Worm (Caenorhabditis elegans) whole organism, young adult: Measurements from ENCODE around the gene pak-1.

Experiments
- B0261.1 ChIP-seq: sonication (generic microtip); optimal IDR thresholded peaks from 2 replicates; lab custom pipeline; 2016; ENCODE audit warnings: mild to moderate bottlenecking, missing genetic modification characterization, moderate library complexity, missing compliant biosample characterization
- F10E7.11 ChIP-seq: sonication (generic microtip); optimal IDR thresholded peaks from 2 replicates; lab custom pipeline; 2017; ENCODE audit warnings: mild to moderate bottlenecking, missing genetic modification characterization, moderate library complexity, missing compliant biosample characterization
- F22D6.2 ChIP-seq: sonication (generic microtip); optimal IDR thresholded peaks from 2 replicates; lab custom pipeline; 2016; ENCODE audit warnings: mild to moderate bottlenecking, missing genetic modification characterization, missing compliant biosample characterization
- F49E8.2 ChIP-seq: sonication (generic microtip); optimal IDR thresholded peaks from 3 replicates; lab custom pipeline; 2017; ENCODE audit warnings: missing genetic modification characterization, mild to moderate bottlenecking, missing compliant biosample characterization, antibody characterized with exemption, moderate library complexity; ENCODE audit not compliant: insufficient read depth
- F52B5.7 ChIP-seq: sonication (generic microtip); optimal IDR thresholded peaks from 2 replicates; lab custom pipeline; 2016; ENCODE audit warnings: mild to moderate bottlenecking, missing genetic modification characterization, missing compliant biosample characterization
- K11D2.4 ChIP-seq: fragments of 200-800 bp; sonication (Bioruptor generic); IDR thresholded peaks from 2 replicates; pipeline ENCODE4 v1.3.6; 2022; ENCODE audit warnings: missing genetic modification reagents, missing genetic modification characterization, missing compliant biosample characterization
- Y95B8A.8 ChIP-seq: fragments of 200-800 bp; sonication (Bioruptor generic); IDR thresholded peaks from 2 replicates; pipeline ENCODE4 v1.3.6; 2022; ENCODE audit warnings: missing genetic modification reagents, missing genetic modification characterization, missing compliant biosample characterization
- aptf-3 ChIP-seq: fragments of 200-800 bp; sonication (Bioruptor generic); IDR thresholded peaks from 2 replicates; pipeline ENCODE4 v1.3.6; 2022; ENCODE audit warnings: missing genetic modification characterization, missing compliant biosample characterization
- athp-1 ChIP-seq: sonication (generic microtip); optimal IDR thresholded peaks from 2 replicates; lab custom pipeline; 2017; ENCODE audit warnings: mild to moderate bottlenecking, missing genetic modification characterization, missing compliant biosample characterization
- attf-5 ChIP-seq: fragments of 200-800 bp; sonication (Bioruptor generic); optimal IDR thresholded peaks from 2 replicates; lab custom pipeline; 2018; ENCODE audit warnings: mild to moderate bottlenecking, missing genetic modification characterization, missing compliant biosample characterization
- attf-6 ChIP-seq: fragments of 200-800 bp; sonication (Bioruptor generic); IDR thresholded peaks from 2 replicates; pipeline ENCODE4 v1.3.6; 2022; ENCODE audit warnings: missing genetic modification reagents, missing genetic modification characterization, missing compliant biosample characterization
- ccch-3 ChIP-seq: fragments of 200-800 bp; sonication (Bioruptor generic); optimal IDR thresholded peaks from 2 replicates; lab custom pipeline; 2018; ENCODE audit warnings: mild to moderate bottlenecking, missing genetic modification characterization, missing compliant biosample characterization
- ceh-27 ChIP-seq: fragments of 200-800 bp; sonication (Bioruptor generic); optimal IDR thresholded peaks from 2 replicates; lab custom pipeline; 2018; ENCODE audit warnings: mild to moderate bottlenecking, missing genetic modification characterization, moderate library complexity, missing compliant biosample characterization
- ceh-40 ChIP-seq: fragments of 200-800 bp; sonication (Bioruptor generic); IDR thresholded peaks from 2 replicates; pipeline ENCODE4 v1.3.6; 2022; ENCODE audit warnings: missing genetic modification characterization, missing compliant biosample characterization
- ceh-58 ChIP-seq: fragments of 200-800 bp; sonication (Bioruptor generic); IDR thresholded peaks from 2 replicates; pipeline ENCODE4 v1.3.6; 2022; ENCODE audit warnings: missing genetic modification characterization, missing compliant biosample characterization
- dpff-1 ChIP-seq: sonication (generic microtip); optimal IDR thresholded peaks from 2 replicates; lab custom pipeline; 2017; ENCODE audit warnings: mild to moderate bottlenecking, missing genetic modification characterization, missing compliant biosample characterization
- egl-44 ChIP-seq: fragments of 200-800 bp; sonication (Bioruptor generic); IDR thresholded peaks from 2 replicates; pipeline ENCODE4 v1.3.6; 2022; ENCODE audit warnings: missing genetic modification reagents, missing genetic modification characterization, missing compliant biosample characterization
- him-1 ChIP-seq: sonication (generic microtip); optimal IDR thresholded peaks from 2 replicates; lab custom pipeline; 2016; ENCODE audit warnings: missing genotype, missing genetic modification reagents, missing genetic modification characterization, missing compliant biosample characterization
- hlh-26 ChIP-seq: fragments of 200-800 bp; sonication (Bioruptor generic); conservative IDR thresholded peaks from 2 replicates; pipeline ENCODE4 v1.3.6; 2022; ENCODE audit warnings: missing genetic modification reagents, missing genetic modification characterization, missing compliant biosample characterization
- hrde-1 ChIP-seq: sonication (generic microtip); optimal IDR thresholded peaks from 2 replicates; lab custom pipeline; 2016; ENCODE audit warnings: missing genetic modification characterization, mild to moderate bottlenecking, missing compliant biosample characterization, moderate library complexity, missing genotype, missing genetic modification reagents, borderline replicate concordance
- lag-1 ChIP-seq: fragments of 200-800 bp; sonication (Bioruptor generic); IDR thresholded peaks from 2 replicates; pipeline ENCODE4 v1.3.6; 2022; ENCODE audit warnings: missing genetic modification reagents, missing genetic modification characterization, missing compliant biosample characterization
- let-607 ChIP-seq, 2 experiments: fragments of 200-800 bp in 1 of 2; sonication (Bioruptor generic) in 1 of 2; sonication (generic microtip) in 1 of 2; optimal IDR thresholded peaks; 2 replicates each; lab custom pipeline; 2016 to 2018; ENCODE audit warnings: mild to moderate bottlenecking in 2 of 2, missing compliant biosample characterization in 2 of 2, missing genetic modification characterization in 2 of 2, moderate library complexity in 2 of 2, missing genotype in 1 of 2
- lsl-1 ChIP-seq: fragments of 200-800 bp; sonication (Bioruptor generic); optimal IDR thresholded peaks from 2 replicates; lab custom pipeline; 2018; ENCODE audit warnings: mild to moderate bottlenecking, missing genetic modification characterization, moderate library complexity, missing compliant biosample characterization
- madf-6 ChIP-seq: fragments of 200-800 bp; sonication (Bioruptor generic); IDR thresholded peaks from 2 replicates; pipeline ENCODE4 v1.3.6; 2022; ENCODE audit warnings: missing genetic modification reagents, missing genetic modification characterization, missing compliant biosample characterization
- mel-28 ChIP-seq: sonication (generic microtip); optimal IDR thresholded peaks from 2 replicates; lab custom pipeline; 2016; ENCODE audit warnings: borderline replicate concordance, mild to moderate bottlenecking, missing genetic modification characterization, missing compliant biosample characterization
- nfyb-1 ChIP-seq: fragments of 200-800 bp; sonication (Bioruptor generic); IDR thresholded peaks from 2 replicates; pipeline ENCODE4 v1.3.6; 2022; ENCODE audit warnings: missing genetic modification reagents, missing genetic modification characterization, missing compliant biosample characterization
- nhr-27 ChIP-seq: fragments of 200-800 bp; sonication (Bioruptor generic); optimal IDR thresholded peaks from 2 replicates; lab custom pipeline; 2018; ENCODE audit warnings: mild to moderate bottlenecking, missing genetic modification characterization, moderate library complexity, missing compliant biosample characterization
- nhr-80 ChIP-seq: sonication (generic microtip); optimal IDR thresholded peaks from 2 replicates; lab custom pipeline; 2016; ENCODE audit warnings: missing genetic modification characterization, missing compliant biosample characterization
- pbrm-1 ChIP-seq: fragments of 200-800 bp; sonication (Bioruptor generic); IDR thresholded peaks from 2 replicates; pipeline ENCODE4 v1.3.6; 2022; ENCODE audit warnings: missing genetic modification reagents, missing genetic modification characterization, missing compliant biosample characterization
- repo-1 ChIP-seq: sonication (generic microtip); optimal IDR thresholded peaks from 2 replicates; lab custom pipeline; 2017; ENCODE audit warnings: mild to moderate bottlenecking, missing genetic modification characterization, missing compliant biosample characterization
- sea-2 ChIP-seq: fragments of 200-800 bp; sonication (Bioruptor generic); IDR thresholded peaks from 2 replicates; pipeline ENCODE4 v1.3.6; 2022; ENCODE audit warnings: missing genetic modification characterization, missing compliant biosample characterization
- snpc-4 ChIP-seq, 5 experiments: fragments of 150-350 bp in 1 of 5; sonication (generic microtip) in 4 of 5; optimal IDR thresholded peaks; 2 replicates each; lab custom pipeline; 2014 to 2018; ENCODE audit warnings: missing genetic modification characterization in 5 of 5, missing biosample characterization in 3 of 5, antibody characterized with exemption in 2 of 5, mild to moderate bottlenecking in 2 of 5, missing compliant biosample characterization in 2 of 5, missing genotype in 2 of 5, moderate library complexity in 2 of 5, missing genetic modification reagents in 1 of 5
- somi-1 ChIP-seq: fragments of 200-800 bp; sonication (Bioruptor generic); optimal IDR thresholded peaks from 2 replicates; lab custom pipeline; 2018; ENCODE audit warnings: mild to moderate bottlenecking, missing genetic modification characterization, missing compliant biosample characterization
- zfh-2 ChIP-seq: fragments of 200-800 bp; sonication (Bioruptor generic); conservative IDR thresholded peaks from 2 replicates; pipeline ENCODE4 v1.3.6; 2022; ENCODE audit warnings: missing genetic modification reagents, missing genetic modification characterization, missing compliant biosample characterization
- zim-3 ChIP-seq: sonication (generic microtip); optimal IDR thresholded peaks from 2 replicates; lab custom pipeline; 2017; ENCODE audit warnings: mild to moderate bottlenecking, missing genetic modification characterization, moderate library complexity, missing compliant biosample characterization
- ztf-22 ChIP-seq: fragments of 200-800 bp; sonication (Bioruptor generic); optimal IDR thresholded peaks from 2 replicates; lab custom pipeline; 2018; ENCODE audit warnings: mild to moderate bottlenecking, missing genetic modification characterization, moderate library complexity, missing compliant biosample characterization

The pak-1 gene

DNA sequence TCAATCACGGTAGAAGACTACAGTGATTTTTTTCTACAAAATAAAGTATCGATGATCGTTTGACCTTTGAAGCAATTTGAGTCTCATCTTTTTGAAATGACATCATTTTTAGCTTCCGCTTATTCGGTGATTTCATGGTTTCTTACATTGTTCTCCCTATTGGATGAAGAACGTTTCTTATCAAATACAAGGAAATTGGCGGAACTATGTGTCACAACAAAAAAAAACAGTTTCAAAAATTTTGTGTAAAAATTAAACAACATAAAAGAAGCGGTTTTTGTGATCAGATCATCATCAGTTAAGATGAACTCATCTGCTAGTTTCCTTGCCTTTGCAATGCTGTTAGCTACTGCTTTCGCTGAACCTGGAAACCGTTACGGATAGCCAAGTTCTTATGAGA lies 39.3 kb upstream of the pak-1 start, which contains the start of gene C45B2.8:
Gene C45B2.8 (plus strand): TSS at position 301 of the 400 bp plus-strand sequence.
- no peak for TF ChIP-seq ccch-3 (GFP tag; lab: Kevin White, UChicago)
- no peak for TF ChIP-seq ztf-22 (GFP tag; lab: Kevin White, UChicago)

- TF ChIP-seq hlh-26 (GFP tag; lab: Robert Waterston, UW) = no peak
- TF ChIP-seq attf-6 (GFP tag; lab: Robert Waterston, UW) = no peak
- no peak for TF ChIP-seq madf-6 (GFP tag; lab: Robert Waterston, UW)
- TF ChIP-seq hrde-1 (tag; lab: Kevin White, UChicago) = no peak
- no peak for TF ChIP-seq attf-5
- TF ChIP-seq zim-3 = no peak
- TF ChIP-seq snpc-4 (GFP tag; optimal IDR thresholded peaks at IDR 0.05; lab: Kevin White, UChicago) = no peak
- no peak for TF ChIP-seq snpc-4 (tag; optimal IDR thresholded peaks at IDR 0.05; lab: Kevin White, UChicago)
- no peak for TF ChIP-seq F10E7.11
- TF ChIP-seq ceh-27 (GFP tag; lab: Kevin White, UChicago) = no peak
- TF ChIP-seq Y95B8A.8 = no peak
- no peak for TF ChIP-seq zfh-2 (GFP tag; lab: Robert Waterston, UW)
- TF ChIP-seq sea-2 (GFP tag; lab: Robert Waterston, UW) = no peak
- TF ChIP-seq F49E8.2 = no peak
- no peak for TF ChIP-seq athp-1 (tag; lab: Kevin White, UChicago)
- no peak for TF ChIP-seq him-1 (tag; lab: Kevin White, UChicago)
- no peak for TF ChIP-seq egl-44 (GFP tag; lab: Robert Waterston, UW)
- TF ChIP-seq let-607 (tag; optimal IDR thresholded peaks at IDR 0.05; lab: Kevin White, UChicago) = no peak
- no peak for TF ChIP-seq nhr-27 (tag; lab: Kevin White, UChicago)
Observed at ce11 chrX:6085824-6086223, 37.4 kb upstream of the pak-1 start, which contains the start of gene C45B2.1. TSS of gene C45B2.1 (plus strand) at chrX:6086124.

- TF ChIP-seq ceh-58 (no peak), zim-3 (no peak), K11D2.4 (GFP tag; lab: Robert Waterston, UW) (no peak), nfyb-1 (GFP tag; lab: Robert Waterston, UW) (no peak), nhr-80 (tag; lab: Kevin White, UChicago) (no peak), pbrm-1 (GFP tag; lab: Robert Waterston, UW) (no peak), hrde-1 (tag; lab: Kevin White, UChicago) (no peak), dpff-1 (tag; lab: Kevin White, UChicago) (no peak), F52B5.7 (tag; lab: Kevin White, UChicago) (no peak), ceh-40 (GFP tag; lab: Robert Waterston, UW) (no peak), B0261.1 (tag; lab: Kevin White, UChicago) (no peak), repo-1 (tag; lab: Kevin White, UChicago) (no peak), madf-6 (GFP tag; lab: Robert Waterston, UW) (no peak), lsl-1 (GFP tag; lab: Kevin White, UChicago) (no peak), aptf-3 (GFP tag; lab: Robert Waterston, UW) (no peak), lag-1 (GFP tag; lab: Robert Waterston, UW) (no peak), F22D6.2 (tag; lab: Kevin White, UChicago) (no peak), somi-1 (GFP tag; lab: Kevin White, UChicago) (no peak), F49E8.2 (no peak), mel-28 (tag; lab: Kevin White, UChicago) (no peak)
Observed at ce11 chrX:6084439-6084838, 36.0 kb upstream of the pak-1 start, which contains the start of gene C45B2.2. TSS of gene C45B2.2 (plus strand) at chrX:6084739.
